Worm (Caenorhabditis elegans) whole organism, L2 larva: ENCODE data around the gene C18A11.1.

Experiments used
- ama-1 ChIP-seq: fragments of 150-350 bp; optimal IDR thresholded peaks from 2 replicates; lab custom pipeline; 2018; ENCODE audit warnings: inconsistent platforms
- blmp-1 ChIP-seq: sonication (generic microtip); optimal IDR thresholded peaks from 2 replicates; lab custom pipeline; 2017; ENCODE audit warnings: missing genetic modification characterization, mild to moderate bottlenecking, missing compliant biosample characterization, antibody characterized with exemption, moderate library complexity; ENCODE audit not compliant: insufficient read depth
- lin-13 ChIP-seq: fragments of 150-350 bp; optimal IDR thresholded peaks from 2 replicates; lab custom pipeline; 2014; ENCODE audit warnings: missing biosample characterization, missing genetic modification reagents, missing genetic modification characterization
- lin-39 ChIP-seq: fragments of 150-350 bp; optimal IDR thresholded peaks from 2 replicates; lab custom pipeline; 2014; ENCODE audit warnings: missing biosample characterization, missing genetic modification reagents, missing genetic modification characterization
- nhr-11 ChIP-seq: fragments of 150-350 bp; optimal IDR thresholded peaks from 2 replicates; lab custom pipeline; 2014; ENCODE audit warnings: missing biosample characterization, missing genetic modification characterization
- nhr-23 ChIP-seq: fragments of 150-350 bp; optimal IDR thresholded peaks from 2 replicates; lab custom pipeline; 2014; ENCODE audit warnings: missing biosample characterization, missing genetic modification reagents, missing genetic modification characterization
- nhr-25 ChIP-seq: fragments of 150-350 bp; sonication (generic microtip); optimal IDR thresholded peaks from 3 replicates; lab custom pipeline; 2014; ENCODE audit warnings: missing biosample characterization, missing genetic modification characterization
- snpc-4 ChIP-seq: fragments of 150-350 bp; optimal IDR thresholded peaks from 2 replicates; lab custom pipeline; 2014; ENCODE audit warnings: missing biosample characterization, missing genetic modification characterization
- ztf-11 ChIP-seq: sonication (generic microtip); optimal IDR thresholded peaks from 2 replicates; lab custom pipeline; 2017; ENCODE audit warnings: missing biosample characterization, missing genetic modification characterization

ce11 chrX:8022728-8023127, 46.4 kb upstream of the C18A11.1 start:
- TF ChIP-seq nhr-25, result no peak
- no peak for TF ChIP-seq ama-1 (lab: Kevin White, UChicago)
- no peak for TF ChIP-seq blmp-1 (tag; lab: Kevin White, UChicago)
- TF ChIP-seq lin-13, result no peak
- TF ChIP-seq lin-39, result no peak
- no peak for TF ChIP-seq nhr-11 (tag; lab: Kevin White, UChicago)
- no peak for TF ChIP-seq ztf-11 (tag; lab: Kevin White, UChicago)
- no peak for TF ChIP-seq snpc-4 (tag; lab: Kevin White, UChicago)
- no peak for TF ChIP-seq nhr-23 (tag; lab: Kevin White, UChicago)
